Worm (Caenorhabditis elegans): ENCODE measurements around the gene srab-10.

ce11 chrV:3133293-3133755, 11.1 kb downstream of the srab-10 start, which contains the start of gene F02C9.2:
- TF ChIP-seq D2030.7 (GFP tag; IDR thresholded peaks at IDR 0.05) = no peak
- no peak for TF ChIP-seq nhr-120 (GFP tag; IDR thresholded peaks at IDR 0.05)
- no peak for TF ChIP-seq rpc-1 (optimal IDR thresholded peaks at IDR 0.05)
- no peak for TF ChIP-seq rpc-1 (tag; optimal IDR thresholded peaks at IDR 0.05)
- TF ChIP-seq B0261.1 (tag; optimal IDR thresholded peaks at IDR 0.05) = no peak
- TF ChIP-seq hlh-12 (tag; optimal IDR thresholded peaks at IDR 0.05) = no peak
- TF ChIP-seq snpc-1.1 (tag; optimal IDR thresholded peaks at IDR 0.05; ENCODE audit: insufficient read depth) = no peak
- TF ChIP-seq attf-6 (GFP tag; IDR thresholded peaks at IDR 0.05) = no peak
- TF ChIP-seq bed-2 (GFP tag; IDR thresholded peaks at IDR 0.05) = no peak
- TF ChIP-seq ama-1 (optimal IDR thresholded peaks at IDR 0.05) = no peak
- no peak for TF ChIP-seq ama-1 (GFP tag; optimal IDR thresholded peaks at IDR 0.05)
- no peak for TF ChIP-seq tlf-1 (GFP tag; optimal IDR thresholded peaks at IDR 0.05)
- TF ChIP-seq ekl-4 (GFP tag; IDR thresholded peaks at IDR 0.05) = no peak
- TF ChIP-seq mcd-1 (GFP tag; IDR thresholded peaks at IDR 0.05) = no peak
- no peak for TF ChIP-seq madf-10 (tag; optimal IDR thresholded peaks at IDR 0.05)

All from whole organism, young adult.